Worm (Caenorhabditis elegans) whole organism, L4/young adult: ENCODE results near the gene F38E9.6.

ENCODE experiments used
- W03F9.2 ChIP-seq: fragments of 150-350 bp; optimal IDR thresholded peaks from 2 replicates; lab custom pipeline; 2014; ENCODE audit warnings: missing biosample characterization, missing genetic modification characterization
- dao-5 ChIP-seq: sonication (generic microtip); optimal IDR thresholded peaks from 2 replicates; lab custom pipeline; 2016; ENCODE audit warnings: missing genotype, missing genetic modification characterization, moderate library complexity, missing compliant biosample characterization
- him-1 ChIP-seq: sonication (generic microtip); optimal IDR thresholded peaks from 2 replicates; lab custom pipeline; 2016; ENCODE audit warnings: missing genotype, missing genetic modification reagents, missing genetic modification characterization, missing compliant biosample characterization

ce11 chrX:16456659-16457058, 24.4 kb downstream of the F38E9.6 start, which contains the start of gene nas-39:
- TF ChIP-seq him-1 (tag; lab: Kevin White, UChicago) (no peak), dao-5 (tag; lab: Kevin White, UChicago) (no peak), W03F9.2 (tag; lab: Kevin White, UChicago) (no peak)
